Worm (Caenorhabditis elegans): Measurements from ENCODE around the gene irld-44.

ce11 chrV:1651045-1651444 lies at the start of gene irld-44:
- TF ChIP-seq nhr-77 (tag; optimal IDR thresholded peaks at IDR 0.05): no peak
- TF ChIP-seq alr-1 (tag; optimal IDR thresholded peaks at IDR 0.05): no peak
- TF ChIP-seq nhr-237 (tag; optimal IDR thresholded peaks at IDR 0.05): no peak
- no peak for TF ChIP-seq blmp-1 (tag; optimal IDR thresholded peaks at IDR 0.05; ENCODE audit: insufficient read depth)
- no peak for TF ChIP-seq F13H6.1 (tag; optimal IDR thresholded peaks at IDR 0.05)
- TF ChIP-seq nhr-12 (tag; optimal IDR thresholded peaks at IDR 0.05): no peak
- no peak for TF ChIP-seq elt-1 (tag; optimal IDR thresholded peaks at IDR 0.05)
- no peak for TF ChIP-seq ama-1 (optimal IDR thresholded peaks at IDR 0.05)
- TF ChIP-seq lsy-2 (tag; optimal IDR thresholded peaks at IDR 0.05): no peak
- no peak for TF ChIP-seq nhr-11 (tag; optimal IDR thresholded peaks at IDR 0.05)
- no peak for TF ChIP-seq dmd-4 (tag; optimal IDR thresholded peaks at IDR 0.05)
- TF ChIP-seq mbf-1 (tag; optimal IDR thresholded peaks at IDR 0.05): no peak
- no peak for TF ChIP-seq snpc-4 (tag; optimal IDR thresholded peaks at IDR 0.05)
